Fruit fly (Drosophila melanogaster): ENCODE results near the gene robl37BC.

DNA sequence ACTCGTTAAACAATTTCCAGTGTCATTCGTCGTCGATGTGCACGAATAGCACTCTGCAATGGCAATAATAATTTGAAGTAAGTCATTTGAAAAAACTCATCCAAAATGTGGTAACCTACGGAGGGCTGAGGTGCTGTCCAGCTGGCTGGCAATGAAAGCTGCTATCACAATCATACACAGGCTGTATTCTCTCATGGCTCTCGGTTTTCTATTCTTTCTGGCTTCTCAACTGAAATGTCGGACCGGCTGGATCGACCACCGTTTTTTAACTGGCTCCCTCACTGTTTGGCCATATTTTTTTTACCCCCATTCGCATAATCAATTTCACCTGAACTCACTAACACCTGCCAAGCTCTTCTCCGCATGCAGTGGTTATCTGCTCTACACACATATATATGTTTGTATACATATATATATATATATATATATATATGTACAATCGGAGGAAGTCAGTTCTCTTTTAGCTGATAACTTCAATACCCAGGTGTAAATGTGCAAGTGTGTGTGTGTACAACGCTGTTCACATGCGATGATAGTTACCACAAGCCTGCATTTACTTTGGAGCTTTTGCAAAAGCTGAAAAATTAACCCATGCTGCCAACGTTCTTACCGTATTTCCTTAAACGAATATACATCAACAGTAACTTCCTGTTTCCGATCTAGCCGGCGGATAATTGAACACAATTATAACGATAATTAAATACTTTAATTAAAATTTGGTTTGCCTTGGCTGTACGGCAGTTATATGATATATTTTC, 14.8 kb upstream of the robl37BC start, which contains the start of gene CG10650:
- TF ChIP-seq CTCF (optimal IDR thresholded peaks at IDR 0.05) = no peak
- TF ChIP-seq CG8478 (optimal IDR thresholded peaks at IDR 0.05) = no peak
